Worm (Caenorhabditis elegans): ENCODE data around the gene srw-123.
"Not testable (repeated sequence)": the region's sequence is repeated elsewhere in the genome, so short reads cannot be mapped to it uniquely, and the experiment has no call there.

srw-123 gene

ce11 chrV:2964786-2965185, 10.4 kb downstream of the srw-123 start, which contains the start of gene srh-88:
srh-88 (minus strand) TSS chrV:2964886.
- no peak for TF ChIP-seq F13H6.1 (tag; optimal IDR thresholded peaks at IDR 0.05)
- TF ChIP-seq crh-2 (tag; optimal IDR thresholded peaks at IDR 0.05): no peak
- no peak for TF ChIP-seq nhr-6 (tag; optimal IDR thresholded peaks at IDR 0.05)
- TF ChIP-seq sem-4 (tag; optimal IDR thresholded peaks at IDR 0.05): no peak
- no peak for TF ChIP-seq nhr-77 (tag; optimal IDR thresholded peaks at IDR 0.05)
- TF ChIP-seq egl-27 (tag; optimal IDR thresholded peaks at IDR 0.05): no peak
- TF ChIP-seq elt-1 (tag; optimal IDR thresholded peaks at IDR 0.05): no peak
- TF ChIP-seq ztf-11 (tag; optimal IDR thresholded peaks at IDR 0.05): no peak
- TF ChIP-seq mbf-1 (tag; optimal IDR thresholded peaks at IDR 0.05): no peak
- no peak for TF ChIP-seq ceh-16 (tag; optimal IDR thresholded peaks at IDR 0.05)
- no peak for TF ChIP-seq C34F6.9 (tag; optimal IDR thresholded peaks at IDR 0.05)
- no peak for TF ChIP-seq nhr-10 (tag; optimal IDR thresholded peaks at IDR 0.05)
- no peak for TF ChIP-seq aly-2 (tag; optimal IDR thresholded peaks at IDR 0.05)
- TF ChIP-seq nhr-237 (tag; optimal IDR thresholded peaks at IDR 0.05): no peak
- TF ChIP-seq dmd-4 (tag; optimal IDR thresholded peaks at IDR 0.05): no peak

ce11 chrV:2962960-2963359, 12.2 kb downstream of the srw-123 start, which contains the start of gene srw-138:
srw-138 (minus strand) TSS chrV:2963060.
- TF ChIP-seq F13H6.1 (tag; optimal IDR thresholded peaks at IDR 0.05): no peak
- no peak for TF ChIP-seq ztf-4 (tag; optimal IDR thresholded peaks at IDR 0.05)
- no peak for TF ChIP-seq mdl-1 (tag; optimal IDR thresholded peaks at IDR 0.05)
- no peak for TF ChIP-seq nhr-10 (tag; optimal IDR thresholded peaks at IDR 0.05)
- TF ChIP-seq gmeb-1 (tag; optimal IDR thresholded peaks at IDR 0.05): no peak
- no peak for TF ChIP-seq zag-1 (tag; optimal IDR thresholded peaks at IDR 0.05)
- no peak for TF ChIP-seq alr-1 (tag; optimal IDR thresholded peaks at IDR 0.05)
- TF ChIP-seq C34F6.9 (tag; optimal IDR thresholded peaks at IDR 0.05): no peak
- TF ChIP-seq mbf-1 (tag; optimal IDR thresholded peaks at IDR 0.05): no peak

ce11 chrV:2960894-2961293, 14.3 kb downstream of the srw-123 start, which contains the start of gene srw-144:
srw-144 (minus strand) TSS chrV:2960994.
- TF ChIP-seq zag-1 (tag; optimal IDR thresholded peaks at IDR 0.05) (no peak), nhr-129 (tag; optimal IDR thresholded peaks at IDR 0.05) (no peak), mdl-1 (tag; optimal IDR thresholded peaks at IDR 0.05) (no peak), elt-3 (tag; optimal IDR thresholded peaks at IDR 0.05) (no peak), ztf-1 (GFP tag; conservative IDR thresholded peaks at IDR 0.05) (no peak), F13H6.1 (tag; optimal IDR thresholded peaks at IDR 0.05) (no peak), nhr-25 (tag; optimal IDR thresholded peaks at IDR 0.05) (no peak), lin-11 (tag; optimal IDR thresholded peaks at IDR 0.05) (no peak), mab-5 (tag; optimal IDR thresholded peaks at IDR 0.05) (no peak), ztf-11 (tag; optimal IDR thresholded peaks at IDR 0.05) (no peak), ceh-82 (tag; optimal IDR thresholded peaks at IDR 0.05) (no peak), ZK546.5 (tag; optimal IDR thresholded peaks at IDR 0.05) (no peak), peb-1 (tag; optimal IDR thresholded peaks at IDR 0.05) (no peak), nhr-12 (tag; optimal IDR thresholded peaks at IDR 0.05) (no peak), aly-2 (tag; optimal IDR thresholded peaks at IDR 0.05) (no peak), ama-1 (optimal IDR thresholded peaks at IDR 0.05) (no peak), nhr-6 (tag; optimal IDR thresholded peaks at IDR 0.05) (no peak), dmd-4 (tag; optimal IDR thresholded peaks at IDR 0.05) (no peak), unc-55 (GFP tag; optimal IDR thresholded peaks at IDR 0.05) (no peak)

ce11 chrV:2958202-2958601, 17.0 kb downstream of the srw-123 start, which contains the start of gene srw-142:
srw-142 (minus strand) TSS chrV:2958302.
- no peak for TF ChIP-seq mdl-1 (tag; optimal IDR thresholded peaks at IDR 0.05)
- no peak for TF ChIP-seq mbf-1 (tag; optimal IDR thresholded peaks at IDR 0.05)
- TF ChIP-seq nhr-6 (tag; optimal IDR thresholded peaks at IDR 0.05): no peak
- TF ChIP-seq unc-39 (tag; optimal IDR thresholded peaks at IDR 0.05): no peak
- TF ChIP-seq lsy-2 (tag; optimal IDR thresholded peaks at IDR 0.05): no peak
- TF ChIP-seq unc-55 (GFP tag; optimal IDR thresholded peaks at IDR 0.05): no peak
- no peak for TF ChIP-seq ztf-1 (GFP tag; conservative IDR thresholded peaks at IDR 0.05)
- TF ChIP-seq ceh-16 (tag; optimal IDR thresholded peaks at IDR 0.05): no peak

ce11 chrV:2955342-2955741, 19.8 kb downstream of the srw-123 start, which contains the start of gene srh-248:
srh-248 (minus strand) TSS chrV:2955442.
- not testable (repeated sequence) for TF ChIP-seq ama-1 (optimal IDR thresholded peaks at IDR 0.05); lin-13 (GFP tag; optimal IDR thresholded peaks at IDR 0.05); sma-3 (GFP tag; optimal IDR thresholded peaks at IDR 0.05)
